Worm (Caenorhabditis elegans) whole organism, L4/young adult: ENCODE data around the gene nhr-208.

Source experiments
- W03F9.2 ChIP-seq: fragments of 150-350 bp; optimal IDR thresholded peaks from 2 replicates; lab custom pipeline; 2014; ENCODE audit warnings: missing biosample characterization, missing genetic modification characterization
- dao-5 ChIP-seq: sonication (generic microtip); optimal IDR thresholded peaks from 2 replicates; lab custom pipeline; 2016; ENCODE audit warnings: missing genotype, missing genetic modification characterization, moderate library complexity, missing compliant biosample characterization
- him-1 ChIP-seq: sonication (generic microtip); optimal IDR thresholded peaks from 2 replicates; lab custom pipeline; 2016; ENCODE audit warnings: missing genotype, missing genetic modification reagents, missing genetic modification characterization, missing compliant biosample characterization

The nhr-208 gene

DNA sequence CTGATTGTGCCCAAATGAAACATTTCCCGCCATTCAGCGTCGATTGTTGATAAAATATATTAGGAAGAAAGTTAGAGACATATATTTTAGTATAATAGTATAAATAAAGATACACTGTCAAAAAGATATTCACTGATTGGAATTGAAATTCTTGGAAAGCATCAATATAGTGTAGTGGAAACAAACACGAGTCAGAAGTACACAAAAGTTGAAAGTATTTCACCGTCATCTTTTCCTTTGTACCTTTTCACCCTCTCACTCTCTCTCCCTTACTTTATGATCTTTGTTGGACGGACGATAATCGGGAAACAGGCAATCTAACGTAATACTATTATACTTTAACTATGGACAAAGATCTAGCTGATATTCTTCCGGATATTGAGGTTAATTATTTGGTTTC lies at the start of gene nhr-208:
TSS of gene nhr-208 (plus strand) at position 288 of the 400 bp plus-strand sequence.
- TF ChIP-seq dao-5 = no peak
- TF ChIP-seq W03F9.2 = no peak
- no peak for TF ChIP-seq him-1 (tag; lab: Kevin White, UChicago)

DNA sequence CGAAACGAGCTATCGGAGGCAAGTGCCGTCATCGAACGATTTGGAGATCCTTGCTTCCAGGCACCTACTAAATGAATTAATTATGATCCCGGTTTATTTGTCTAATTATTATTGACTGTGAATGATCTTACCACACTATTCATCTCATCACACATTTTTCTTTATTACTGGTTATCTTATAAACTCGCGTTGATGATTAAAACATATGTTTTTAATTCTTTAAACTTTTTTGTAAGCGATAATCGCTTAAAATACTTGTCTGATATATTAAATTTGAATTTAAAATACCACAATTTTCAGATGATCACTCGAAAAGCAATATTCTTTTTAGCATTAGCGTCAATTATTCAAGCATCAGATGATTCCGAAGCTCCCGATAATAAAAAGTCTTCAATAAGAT lies 49.0 kb upstream of the nhr-208 start, which contains the start of gene F10C2.5:
TSS of gene F10C2.5 (plus strand) at position 301 of the 400 bp plus-strand sequence.
- TF ChIP-seq W03F9.2 (no peak), dao-5 (no peak), him-1 (tag; lab: Kevin White, UChicago) (no peak)

- no peak for TF ChIP-seq dao-5
- TF ChIP-seq him-1 (tag; lab: Kevin White, UChicago) = no peak
- no peak for TF ChIP-seq W03F9.2
These were observed 46.4 kb upstream of the nhr-208 start for ce11 chrV:12047735-12048134.

DNA sequence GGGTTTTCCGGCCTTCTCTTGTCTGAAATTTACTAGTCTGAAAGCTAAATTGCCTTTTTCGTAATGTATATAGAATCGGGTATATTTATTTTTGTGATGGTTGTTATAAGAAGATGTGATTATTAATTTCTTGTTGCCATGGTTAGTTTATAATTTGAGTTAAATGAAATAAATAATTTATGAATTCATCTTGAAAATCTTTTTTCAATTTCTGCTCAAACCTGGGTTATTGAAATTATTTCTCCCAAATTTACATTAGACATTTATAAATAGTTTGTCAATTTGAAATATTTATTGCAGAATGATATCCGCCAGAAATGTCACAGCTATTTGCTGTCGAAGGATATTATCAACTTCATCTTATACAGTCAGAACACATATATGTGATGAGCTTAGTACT lies 45.7 kb upstream of the nhr-208 start, which contains the start of gene dars-2:
TSS of gene dars-2 (plus strand) at position 301 of the 400 bp plus-strand sequence.
- TF ChIP-seq dao-5 (no peak), him-1 (tag; lab: Kevin White, UChicago) (no peak)

ce11 chrV:12053598-12053997 lies 40.5 kb upstream of the nhr-208 start, which contains the start of gene F10C2.7:
F10C2.7 (plus strand) TSS chrV:12053898.
- TF ChIP-seq W03F9.2 = no peak
- no peak for TF ChIP-seq him-1 (tag; lab: Kevin White, UChicago)
- TF ChIP-seq dao-5 = no peak

ce11 chrV:12059719-12060118 lies 34.4 kb upstream of the nhr-208 start, which contains the start of gene R07B7.2:
R07B7.2 (minus strand) TSS chrV:12059753.
- TF ChIP-seq W03F9.2 = no peak
- TF ChIP-seq him-1 (tag; lab: Kevin White, UChicago) = no peak
- TF ChIP-seq dao-5 = no peak

- no peak for TF ChIP-seq him-1 (tag; lab: Kevin White, UChicago)
- TF ChIP-seq dao-5 = no peak
- no peak for TF ChIP-seq W03F9.2
These were observed 31.1 kb upstream of the nhr-208 start, which contains the start of gene clh-6 for ce11 chrV:12063036-12063435. clh-6 (minus strand) TSS chrV:12063368.

- TF ChIP-seq him-1 (tag; lab: Kevin White, UChicago) (no peak), dao-5 (no peak), W03F9.2 (no peak)
These were observed 28.7 kb upstream of the nhr-208 start, which contains the start of gene pqn-53 for ce11 chrV:12065369-12065768. pqn-53 (minus strand) TSS chrV:12065391.

DNA sequence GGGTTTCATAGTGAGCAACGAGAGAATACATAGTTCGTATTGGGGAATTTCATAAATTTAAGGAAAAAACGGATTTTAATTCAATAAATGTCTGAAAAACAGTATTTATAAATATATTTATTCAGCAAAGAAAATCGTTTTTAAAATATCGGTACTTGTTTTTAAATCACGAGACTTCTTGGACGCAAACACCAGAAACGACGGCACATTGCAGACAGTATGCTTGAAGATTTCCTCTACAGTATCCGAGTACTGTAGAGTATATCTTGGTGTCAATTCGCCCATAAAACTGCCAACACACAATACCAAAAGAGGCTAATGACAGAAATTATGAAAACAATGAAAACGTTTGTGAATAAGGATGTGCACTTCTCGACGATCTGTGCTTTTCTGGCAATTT lies 28.3 kb upstream of the nhr-208 start:
- TF ChIP-seq dao-5 = no peak
- peak; percentile 39 for TF ChIP-seq W03F9.2
- TF ChIP-seq him-1 (tag; lab: Kevin White, UChicago) = no peak

DNA sequence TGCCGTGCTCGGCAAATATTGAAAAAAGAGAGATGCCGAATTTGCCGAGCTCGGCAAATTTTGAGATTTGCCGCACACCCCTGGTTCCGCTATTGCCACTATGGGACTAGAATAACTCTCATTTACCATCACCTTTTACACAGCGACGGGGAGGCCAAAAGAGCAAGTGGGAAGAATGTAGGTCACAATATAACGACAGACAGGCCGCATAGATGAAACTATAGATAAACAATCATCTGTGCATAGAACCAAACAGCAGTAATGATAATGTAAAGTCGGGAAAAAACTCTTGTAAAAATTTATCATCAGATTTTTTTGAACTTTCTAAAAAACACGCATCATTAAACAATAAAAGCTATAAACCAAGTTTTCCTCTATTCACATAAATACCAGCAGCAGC lies 25.7 kb upstream of the nhr-208 start, which contains the start of gene kmo-2:
TSS of gene kmo-2 (minus strand) at position 101 of the 400 bp plus-strand sequence.
- TF ChIP-seq dao-5 (no peak), W03F9.2 (no peak), him-1 (tag; lab: Kevin White, UChicago) (no peak)

DNA sequence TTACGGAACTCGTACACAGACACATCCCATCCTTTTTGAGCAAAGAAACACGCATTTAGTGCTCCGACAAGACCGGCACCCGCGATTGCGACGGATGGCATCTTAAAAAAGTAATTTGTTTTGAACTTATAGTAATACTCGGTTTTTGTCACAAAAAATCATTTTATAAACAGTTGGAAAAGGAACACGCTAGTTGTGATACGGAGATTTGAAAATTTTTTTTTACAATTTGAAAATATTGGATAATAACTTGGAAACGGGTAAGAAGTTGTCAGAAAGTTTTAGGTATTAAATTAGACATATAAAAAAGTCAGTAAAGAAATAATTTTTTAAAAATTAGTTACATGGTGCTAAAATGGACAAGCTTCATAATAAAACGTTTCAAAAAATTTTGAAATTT lies 23.7 kb upstream of the nhr-208 start, which contains the start of gene kmo-1:
TSS of gene kmo-1 (minus strand) at position 101 of the 400 bp plus-strand sequence.
- no peak for TF ChIP-seq him-1 (tag; lab: Kevin White, UChicago)
- TF ChIP-seq dao-5 = no peak
- no peak for TF ChIP-seq W03F9.2

ce11 chrV:12071483-12071882 lies 22.6 kb upstream of the nhr-208 start:
- no peak for TF ChIP-seq dao-5
- no peak for TF ChIP-seq him-1 (tag; lab: Kevin White, UChicago)
- no peak for TF ChIP-seq W03F9.2

DNA sequence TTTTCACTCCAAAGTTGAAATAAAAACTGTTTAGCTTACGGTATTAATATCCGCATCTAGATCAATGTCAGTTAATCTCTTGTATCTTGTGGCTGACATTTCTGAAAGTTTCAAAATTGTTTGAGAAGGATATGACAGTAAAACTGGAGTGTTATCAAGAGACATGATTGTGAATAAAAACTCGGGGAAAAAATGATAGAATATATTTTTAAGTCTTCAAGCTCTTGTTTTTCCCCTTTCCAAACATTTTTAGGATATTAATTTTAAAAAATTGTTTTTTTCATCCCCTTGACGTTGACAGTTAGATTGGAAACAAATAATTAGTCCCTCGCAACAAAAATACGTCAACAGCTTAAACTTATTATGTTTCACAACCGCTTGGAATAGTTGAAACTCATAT lies 19.2 kb upstream of the nhr-208 start, which contains the start of gene R07B7.6:
TSS of gene R07B7.6 (minus strand) at position 101 of the 400 bp plus-strand sequence.
- TF ChIP-seq him-1 (tag; lab: Kevin White, UChicago) = no peak
- TF ChIP-seq W03F9.2 = no peak
- TF ChIP-seq dao-5 = no peak

DNA sequence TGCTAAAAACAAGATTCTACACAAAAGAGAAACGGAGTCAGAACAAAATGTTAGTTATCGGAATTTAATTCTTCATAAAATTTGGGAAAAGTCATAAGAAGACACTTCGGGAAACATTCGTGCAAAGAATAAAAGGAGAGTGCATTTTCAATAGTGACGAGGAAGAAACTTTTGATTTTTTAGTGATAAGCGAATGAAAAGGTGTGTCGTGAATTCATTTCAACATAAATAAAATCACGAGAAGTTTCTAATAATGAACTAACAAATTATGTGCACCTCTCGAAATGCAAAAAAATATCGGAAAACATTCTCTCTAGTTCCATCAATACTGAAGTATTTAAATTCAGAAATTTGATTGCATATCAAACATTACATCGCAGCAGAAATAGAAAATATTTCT lies 18.1 kb upstream of the nhr-208 start:
- TF ChIP-seq him-1 (tag; lab: Kevin White, UChicago) (no peak), W03F9.2 (no peak), dao-5 (no peak)

DNA sequence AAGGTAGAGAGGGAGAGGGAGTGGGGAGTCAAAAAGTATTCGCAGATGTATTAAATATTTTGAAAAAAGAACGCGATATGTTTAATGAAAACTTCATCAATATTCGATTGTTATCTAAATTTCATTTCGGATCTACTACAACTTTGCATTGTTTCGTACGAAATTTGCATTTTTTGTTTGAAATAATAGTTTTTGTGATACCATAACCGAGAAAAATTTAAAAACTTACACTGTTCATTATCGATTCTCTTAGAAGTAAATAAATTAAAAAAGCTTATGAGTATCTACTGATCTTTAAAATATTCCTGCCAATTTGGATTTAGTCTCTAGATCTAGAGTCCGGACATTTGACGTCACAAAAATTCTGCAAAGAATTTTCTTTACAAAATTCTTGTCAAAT lies 13.8 kb upstream of the nhr-208 start, which contains the start of gene R07B7.9:
TSS of gene R07B7.9 (minus strand) at position 101 of the 400 bp plus-strand sequence.
- no peak for TF ChIP-seq dao-5

DNA sequence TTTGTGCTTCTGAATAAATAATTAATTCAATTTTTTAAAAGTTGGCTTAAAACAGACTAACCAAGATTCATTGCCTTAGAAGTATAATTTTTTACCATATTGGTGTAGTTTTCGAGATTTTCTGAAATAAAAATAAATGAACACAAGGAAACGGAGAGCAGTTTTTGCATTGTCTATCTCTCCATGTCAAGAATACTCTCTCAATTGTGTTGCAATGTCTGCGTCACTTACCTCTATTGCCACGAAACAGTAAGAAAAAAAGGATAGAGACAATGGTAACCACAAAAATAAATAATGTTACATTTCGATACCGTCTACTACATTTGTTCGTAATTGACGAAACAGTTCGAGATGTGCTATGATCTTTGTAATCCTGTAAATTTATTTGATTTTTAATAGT lies 11.2 kb upstream of the nhr-208 start, which contains the start of gene R07B7.10:
TSS of gene R07B7.10 (plus strand) at position 285 of the 400 bp plus-strand sequence.
- TF ChIP-seq W03F9.2 (no peak), him-1 (tag; lab: Kevin White, UChicago) (no peak), dao-5 (no peak)
